Fruit fly (Drosophila melanogaster) whole organism: ENCODE results near the gene pav.

ENCODE experiments used
- pan ChIP-seq: fragments of >200 bp; optimal IDR thresholded peaks from 2 replicates; lab custom pipeline; 2017
- usp ChIP-seq: fragments of >200 bp; optimal IDR thresholded peaks from 2 replicates; lab custom pipeline; 2017; ENCODE audit warnings: missing biosample characterization, missing genetic modification characterization, mixed read lengths

DNA sequence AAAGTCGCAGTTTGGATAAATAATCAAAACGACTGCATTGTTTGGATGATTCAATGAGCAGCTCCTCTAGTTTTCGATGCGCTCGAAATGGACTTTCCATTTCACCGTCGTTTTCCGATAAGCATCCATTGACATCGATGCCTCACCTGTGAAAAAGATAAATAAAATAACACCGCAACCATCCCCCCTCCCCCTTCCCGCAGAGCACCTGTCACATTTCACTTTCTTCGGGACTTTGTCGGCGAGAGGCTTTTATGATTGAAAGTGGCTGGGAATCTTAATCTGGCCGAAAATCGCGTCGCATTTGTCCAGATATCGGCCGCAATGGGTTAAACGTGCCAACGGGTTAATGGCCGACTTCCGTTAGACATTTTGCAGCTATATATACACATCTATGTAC, 26.7 kb downstream of the pav start:
- TF ChIP-seq pan (lab: Kevin White, UChicago) (no peak), usp (GFP tag; lab: Kevin White, UChicago) (no peak)
